Fruit fly (Drosophila melanogaster): ENCODE measurements around the gene Mat89Ba.

Gene Mat89Ba

DNA sequence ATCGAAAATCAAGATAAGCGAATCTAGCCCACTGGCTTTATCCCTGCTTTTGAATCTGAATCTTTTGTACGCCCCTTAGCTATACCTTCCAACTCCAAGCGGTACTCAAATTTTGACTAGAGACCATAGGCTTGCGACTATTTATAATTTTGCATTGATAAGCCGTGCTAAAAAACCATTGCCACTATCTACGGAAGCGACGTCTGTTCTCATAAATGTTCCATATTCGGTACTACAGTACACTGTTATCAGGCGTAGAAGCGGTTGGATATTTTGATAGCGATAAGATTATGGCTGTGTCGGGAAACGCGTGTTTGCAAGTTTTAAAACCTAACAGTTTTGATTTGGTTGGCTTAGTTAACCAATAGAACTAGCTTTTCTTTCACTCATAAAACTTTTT, 3.1 kb upstream of the Mat89Ba start:
- TF ChIP-seq Dll (optimal IDR thresholded peaks at IDR 0.05), result no peak
- no peak for TF ChIP-seq pan (optimal IDR thresholded peaks at IDR 0.05)
- TF ChIP-seq EcR (GFP tag; optimal IDR thresholded peaks at IDR 0.05), result no peak
- no peak for TF ChIP-seq usp (GFP tag; optimal IDR thresholded peaks at IDR 0.05)
- TF ChIP-seq CG8478 (optimal IDR thresholded peaks at IDR 0.05), result no peak
- TF ChIP-seq psq (optimal IDR thresholded peaks at IDR 0.05), result no peak

DNA sequence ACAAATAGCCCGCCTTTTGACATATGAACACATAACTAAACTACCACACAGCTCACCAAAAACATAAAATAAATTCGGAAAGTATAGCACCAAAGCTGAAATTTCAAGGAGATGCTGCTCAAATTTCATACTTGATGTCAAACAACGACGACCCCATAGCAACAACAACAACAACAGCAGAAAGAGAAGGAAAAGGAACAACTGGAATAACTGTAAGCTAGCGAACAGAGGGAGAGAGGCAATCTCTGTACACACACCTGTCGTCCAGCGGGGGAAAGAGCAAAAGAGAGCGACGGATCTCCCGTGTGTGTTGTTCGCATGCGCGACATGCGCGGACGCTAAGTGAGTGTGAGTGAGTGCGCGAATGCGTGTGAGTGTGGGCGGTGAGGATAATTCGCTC, 2.3 kb upstream of the Mat89Ba start:
- TF ChIP-seq usp (GFP tag; optimal IDR thresholded peaks at IDR 0.05) (no peak), EcR (GFP tag; optimal IDR thresholded peaks at IDR 0.05) (no peak), psq (optimal IDR thresholded peaks at IDR 0.05) (no peak), pan (optimal IDR thresholded peaks at IDR 0.05) (no peak), Dll (optimal IDR thresholded peaks at IDR 0.05) (no peak), CG8478 (optimal IDR thresholded peaks at IDR 0.05) (no peak)

DNA sequence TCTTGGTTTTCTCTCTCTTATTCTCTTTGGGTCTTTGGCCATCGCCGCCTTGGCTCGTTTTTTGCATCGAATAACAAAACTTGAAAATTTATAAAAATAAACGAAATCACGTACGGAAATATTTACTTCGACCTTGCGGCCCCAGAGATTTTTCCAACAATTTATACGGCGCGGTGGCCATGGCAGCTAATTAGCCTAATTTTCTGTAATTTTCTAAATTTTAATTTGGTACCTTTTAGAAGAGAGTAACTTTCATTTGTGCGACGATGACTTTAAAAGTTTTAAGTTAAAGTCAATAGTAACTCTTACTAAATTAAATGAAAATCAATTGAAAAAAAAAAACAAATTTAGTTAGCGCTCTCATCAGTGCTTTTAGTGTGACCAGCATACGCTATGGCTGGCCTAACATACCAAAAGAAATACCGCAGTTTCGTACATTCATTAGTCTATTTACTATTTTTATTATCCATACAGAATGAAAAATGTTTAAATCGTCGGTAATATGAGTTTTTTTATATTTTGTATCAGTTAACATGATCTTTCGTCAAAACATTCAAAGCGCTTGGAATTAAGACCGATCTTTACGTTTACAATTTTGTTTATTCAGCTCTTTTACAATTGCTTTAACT, 1.4 kb upstream of the Mat89Ba start:
- TF ChIP-seq Dll (optimal IDR thresholded peaks at IDR 0.05) (no peak), usp (GFP tag; optimal IDR thresholded peaks at IDR 0.05) (no peak), psq (optimal IDR thresholded peaks at IDR 0.05) (no peak), EcR (GFP tag; optimal IDR thresholded peaks at IDR 0.05) (no peak), pan (optimal IDR thresholded peaks at IDR 0.05) (no peak), CG8478 (optimal IDR thresholded peaks at IDR 0.05) (no peak)

DNA sequence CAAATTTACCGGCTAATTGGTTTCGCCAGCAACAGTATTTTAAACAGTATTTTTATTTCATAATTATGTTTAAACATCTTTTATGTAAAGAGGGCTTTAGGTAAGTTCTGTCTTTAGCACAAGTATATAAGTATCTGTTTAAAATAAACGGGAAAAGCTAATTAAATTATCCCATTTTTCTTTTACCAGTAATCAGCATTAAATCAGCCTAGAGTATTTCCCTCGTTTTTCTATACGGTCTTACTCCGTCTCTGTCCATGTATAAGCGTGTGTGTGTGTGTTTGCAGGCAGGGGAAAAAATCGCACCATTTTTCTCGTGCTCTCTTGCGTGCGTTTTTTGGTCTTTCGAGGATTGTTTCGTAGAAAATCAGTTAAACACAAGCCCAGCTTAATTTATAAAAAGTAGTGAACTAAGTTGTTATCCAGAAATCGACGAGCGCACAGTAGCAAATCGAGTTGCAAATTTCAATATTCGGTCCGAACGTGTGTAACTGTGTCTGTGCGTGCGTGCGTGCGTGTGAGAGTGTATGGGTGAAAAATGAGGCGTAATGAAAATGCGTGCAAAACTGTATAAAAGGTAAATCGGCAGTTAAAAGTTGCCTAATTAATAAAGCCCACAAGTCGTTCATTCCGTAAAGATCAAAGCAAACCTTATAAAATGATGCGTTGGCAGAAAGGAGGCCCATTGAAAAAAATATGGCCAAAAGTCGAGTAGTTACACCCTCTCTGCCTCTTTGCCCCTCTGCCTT, 713 bp upstream of the Mat89Ba start:
- no peak for TF ChIP-seq CG8478 (optimal IDR thresholded peaks at IDR 0.05)
- TF ChIP-seq psq (optimal IDR thresholded peaks at IDR 0.05), result no peak
- no peak for TF ChIP-seq usp (GFP tag; optimal IDR thresholded peaks at IDR 0.05)
- TF ChIP-seq EcR (GFP tag; optimal IDR thresholded peaks at IDR 0.05), result no peak
- no peak for TF ChIP-seq Dll (optimal IDR thresholded peaks at IDR 0.05)
- no peak for TF ChIP-seq pan (optimal IDR thresholded peaks at IDR 0.05)

DNA sequence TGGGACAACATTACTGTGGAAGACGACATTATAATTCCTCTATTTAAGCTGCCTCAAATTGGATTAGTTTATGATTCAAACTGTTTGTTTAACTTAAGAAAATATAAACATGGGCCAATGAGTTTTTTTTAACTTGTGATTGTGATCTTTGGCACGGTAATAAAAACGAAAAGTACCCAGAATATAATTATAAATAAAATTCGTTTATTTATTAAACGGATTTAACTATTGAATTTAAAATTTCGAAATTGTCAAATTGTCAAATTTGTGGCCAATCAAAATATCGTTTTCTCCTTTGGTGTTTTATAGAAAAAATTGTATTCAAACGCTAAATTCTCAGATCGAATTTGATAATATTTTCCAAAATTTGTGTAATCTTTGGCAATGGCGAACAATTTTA, 5.5 kb downstream of the Mat89Ba start, which contains the start of gene Mst89B:
Gene Mst89B, plus strand, starts transcription at position 301 of the 400 bp plus-strand sequence.
- TF ChIP-seq CG8478 (optimal IDR thresholded peaks at IDR 0.05), result no peak
- no peak for TF ChIP-seq psq (optimal IDR thresholded peaks at IDR 0.05)
- no peak for TF ChIP-seq EcR (GFP tag; optimal IDR thresholded peaks at IDR 0.05)
- no peak for TF ChIP-seq usp (GFP tag; optimal IDR thresholded peaks at IDR 0.05)
- TF ChIP-seq Dll (optimal IDR thresholded peaks at IDR 0.05), result no peak
- TF ChIP-seq pan (optimal IDR thresholded peaks at IDR 0.05), result no peak

DNA sequence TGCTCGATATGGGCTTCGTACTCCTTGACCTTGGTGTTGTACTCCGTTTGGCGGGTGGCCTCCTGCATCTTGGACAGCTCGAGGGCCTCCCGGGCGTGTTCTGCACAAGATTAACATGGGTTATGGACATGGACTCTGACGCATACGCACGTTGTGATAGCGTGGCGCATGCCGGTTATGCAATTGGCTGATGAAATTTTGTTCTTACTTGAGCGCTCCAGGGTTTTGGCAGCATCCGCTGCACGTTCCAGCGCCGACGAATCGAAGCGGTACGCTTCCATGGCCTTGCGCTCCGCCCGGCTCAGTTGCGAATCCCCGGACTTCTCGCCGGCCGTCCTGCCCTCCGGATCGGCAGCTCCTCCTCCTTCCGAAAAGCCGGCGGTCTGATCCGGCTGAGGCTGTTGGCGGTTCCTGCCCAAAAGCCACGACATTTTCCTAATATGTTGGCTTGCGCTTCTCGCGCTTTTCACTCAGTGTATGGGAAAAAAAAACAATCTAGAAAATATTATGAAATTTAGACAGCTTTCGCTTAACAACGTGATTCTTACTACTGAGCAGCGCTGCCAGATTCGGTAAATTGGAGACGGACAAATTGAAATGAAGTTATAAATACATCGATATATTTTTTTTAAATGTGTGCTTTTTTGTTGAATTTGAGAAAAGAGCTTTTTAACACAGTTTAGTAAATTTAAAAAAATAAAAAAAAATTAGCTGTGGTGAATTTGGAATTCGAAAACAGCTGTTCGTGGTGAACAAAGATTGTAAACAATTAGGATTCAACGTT, 8.5 kb downstream of the Mat89Ba start, which contains the start of the genes bor and asun:
Gene bor, minus strand, starts transcription at position 594 of the 784 bp plus-strand sequence.
Gene asun, plus strand, starts transcription at position 750 of the 784 bp plus-strand sequence.
- TF ChIP-seq EcR (GFP tag; optimal IDR thresholded peaks at IDR 0.05) (no peak), CG8478 (optimal IDR thresholded peaks at IDR 0.05) (no peak), usp (GFP tag; optimal IDR thresholded peaks at IDR 0.05) (no peak), psq (optimal IDR thresholded peaks at IDR 0.05) (no peak), pan (optimal IDR thresholded peaks at IDR 0.05) (no peak), Dll (optimal IDR thresholded peaks at IDR 0.05) (no peak)

- no peak for TF ChIP-seq CG8478 (optimal IDR thresholded peaks at IDR 0.05)
- TF ChIP-seq usp (GFP tag; optimal IDR thresholded peaks at IDR 0.05), result no peak
- TF ChIP-seq psq (optimal IDR thresholded peaks at IDR 0.05), result no peak
- TF ChIP-seq EcR (GFP tag; optimal IDR thresholded peaks at IDR 0.05), result no peak
- no peak for TF ChIP-seq Dll (optimal IDR thresholded peaks at IDR 0.05)
- no peak for TF ChIP-seq pan (optimal IDR thresholded peaks at IDR 0.05)
Measured at dm6 chr3R:16260385-16261169, 11.6 kb downstream of the Mat89Ba start.

dm6 chr3R:16257346-16257745, 14.9 kb downstream of the Mat89Ba start:
- no peak for TF ChIP-seq usp (GFP tag; optimal IDR thresholded peaks at IDR 0.05)
- no peak for TF ChIP-seq pan (optimal IDR thresholded peaks at IDR 0.05)
- TF ChIP-seq EcR (GFP tag; optimal IDR thresholded peaks at IDR 0.05), result no peak
- no peak for TF ChIP-seq CG8478 (optimal IDR thresholded peaks at IDR 0.05)
- no peak for TF ChIP-seq psq (optimal IDR thresholded peaks at IDR 0.05)
- TF ChIP-seq Dll (optimal IDR thresholded peaks at IDR 0.05), result no peak

DNA sequence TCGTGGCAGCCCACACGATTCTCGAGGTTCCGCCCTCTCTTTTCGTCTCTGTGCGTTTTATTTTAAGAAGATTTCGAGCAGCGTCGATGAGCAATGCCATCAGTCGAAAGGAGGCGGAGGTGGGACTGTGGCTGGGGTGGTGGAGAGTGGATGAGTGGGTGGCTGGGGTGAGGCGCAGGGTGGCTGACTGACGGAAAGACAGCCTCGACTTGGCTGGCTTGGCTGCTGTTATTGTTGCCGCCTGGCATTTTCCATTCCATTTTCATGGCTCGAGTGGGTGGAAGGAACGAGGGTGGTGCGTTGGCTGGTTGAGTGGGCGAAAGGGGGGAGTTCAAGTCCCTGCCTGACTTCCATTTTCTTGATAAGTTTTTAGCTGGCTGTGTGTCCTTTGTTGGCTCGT, 16.1 kb downstream of the Mat89Ba start:
- TF ChIP-seq Dll (optimal IDR thresholded peaks at IDR 0.05) (no peak), CG8478 (optimal IDR thresholded peaks at IDR 0.05) (no peak), psq (optimal IDR thresholded peaks at IDR 0.05) (no peak), usp (GFP tag; optimal IDR thresholded peaks at IDR 0.05) (no peak), EcR (GFP tag; optimal IDR thresholded peaks at IDR 0.05) (no peak), pan (optimal IDR thresholded peaks at IDR 0.05) (no peak)

DNA sequence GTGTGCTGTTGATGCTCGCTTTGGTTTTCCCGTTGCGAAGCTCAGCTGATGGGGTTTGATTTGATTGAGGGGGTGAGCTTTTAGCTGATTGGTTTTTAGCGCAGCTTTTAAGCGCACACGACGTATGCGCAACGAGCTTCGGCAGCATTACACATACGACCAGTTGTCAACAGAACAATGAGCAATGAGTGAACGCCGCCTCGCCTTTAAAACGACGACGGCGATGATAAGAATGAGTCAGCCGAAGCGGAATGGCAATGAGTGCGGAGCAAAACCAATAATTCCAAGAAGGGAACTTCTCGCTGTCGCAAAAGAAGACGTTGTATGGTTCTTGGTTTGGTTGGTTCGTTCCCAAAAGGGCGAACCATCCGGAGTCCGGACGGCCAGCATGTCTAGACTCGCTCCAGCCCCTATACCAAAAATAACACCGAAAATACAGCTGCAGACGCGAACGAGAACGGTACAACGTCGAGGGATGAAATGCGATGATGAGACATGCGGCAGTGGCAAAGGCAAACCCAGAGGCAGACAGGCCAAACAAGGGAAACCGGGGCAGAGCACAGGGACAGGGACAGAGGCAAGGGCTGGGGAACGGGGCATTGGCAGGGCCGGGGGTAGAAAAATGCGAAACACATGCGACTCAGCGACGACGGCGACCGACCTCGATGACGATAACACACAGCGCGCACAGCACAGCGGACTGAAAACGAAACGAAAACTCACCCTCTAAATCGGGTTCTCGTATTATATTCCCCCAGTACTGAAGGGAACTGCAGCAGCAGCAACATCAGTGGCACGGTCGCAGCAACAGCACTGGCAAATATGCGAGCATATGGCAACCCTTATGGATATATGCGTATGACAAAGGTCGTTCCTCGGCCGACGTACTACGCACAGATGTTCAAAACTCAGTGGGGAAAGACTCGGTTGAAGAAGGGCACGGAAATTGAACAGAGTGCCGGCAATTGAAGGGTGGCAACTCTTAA, 17.3 kb downstream of the Mat89Ba start:
- TF ChIP-seq CG8478 (optimal IDR thresholded peaks at IDR 0.05), result no peak
- TF ChIP-seq Dll (optimal IDR thresholded peaks at IDR 0.05), result no peak
- TF ChIP-seq pan (optimal IDR thresholded peaks at IDR 0.05), result no peak
- no peak for TF ChIP-seq psq (optimal IDR thresholded peaks at IDR 0.05)
- TF ChIP-seq usp (GFP tag; optimal IDR thresholded peaks at IDR 0.05), result no peak
- TF ChIP-seq EcR (GFP tag; optimal IDR thresholded peaks at IDR 0.05), result no peak
